Fruit fly (Drosophila melanogaster) whole organism, embryonic: ENCODE data around the gene CG5157.

Experiments
- Asciz ChIP-seq: fragments of 200-800 bp; sonication (Bioruptor generic); optimal IDR thresholded peaks from 2 replicates; lab custom pipeline; 2017; ENCODE audit warnings: missing biosample characterization, mild to moderate bottlenecking, missing genetic modification characterization, missing genetic modification reagents
- Atf-2 ChIP-seq: fragments of 200-800 bp; sonication (Bioruptor generic); optimal IDR thresholded peaks from 2 replicates; lab custom pipeline; 2016; ENCODE audit warnings: missing biosample characterization, missing genetic modification characterization
- CG10147 ChIP-seq: fragments of 200-800 bp; sonication (Bioruptor generic); optimal IDR thresholded peaks from 2 replicates; lab custom pipeline; 2019; ENCODE audit warnings: missing biosample characterization, mild to moderate bottlenecking, missing genetic modification characterization, moderate library complexity
- CG11456 ChIP-seq: fragments of 200-800 bp; sonication (Bioruptor generic); IDR thresholded peaks from 3 replicates; pipeline ENCODE4 v1.3.6; 2022; ENCODE audit warnings: missing biosample characterization, missing genetic modification characterization
- CG11504 ChIP-seq: fragments of 200-800 bp; sonication (Bioruptor generic); optimal IDR thresholded peaks from 3 replicates; lab custom pipeline; 2019; ENCODE audit warnings: missing biosample characterization, mild to moderate bottlenecking, missing genetic modification characterization, moderate library complexity
- CG1233 ChIP-seq: fragments of 200-800 bp; sonication (Bioruptor generic); optimal IDR thresholded peaks from 4 replicates; lab custom pipeline; 2018; ENCODE audit warnings: missing biosample characterization, mild to moderate bottlenecking, missing genetic modification characterization
- CG12391 ChIP-seq: fragments of 200-800 bp; sonication (Bioruptor generic); optimal IDR thresholded peaks from 3 replicates; lab custom pipeline; 2018; ENCODE audit warnings: missing biosample characterization, mild to moderate bottlenecking, missing genetic modification characterization, moderate library complexity
- CG17802 ChIP-seq: fragments of 200-800 bp; sonication (Bioruptor generic); optimal IDR thresholded peaks from 2 replicates; lab custom pipeline; 2018; ENCODE audit warnings: missing biosample characterization, mild to moderate bottlenecking, missing genetic modification characterization, moderate library complexity
- CG18599 ChIP-seq: fragments of 200-800 bp; sonication (Bioruptor generic); optimal IDR thresholded peaks from 3 replicates; lab custom pipeline; 2017; ENCODE audit warnings: missing biosample characterization, missing genetic modification characterization, mild to moderate bottlenecking, moderate library complexity, missing genetic modification reagents
- CG30403 ChIP-seq: fragments of 200-800 bp; sonication (Bioruptor generic); optimal IDR thresholded peaks from 3 replicates; lab custom pipeline; 2016; ENCODE audit warnings: missing biosample characterization, missing genetic modification characterization
- CG34376 ChIP-seq: fragments of 200-800 bp; sonication (Bioruptor generic); optimal IDR thresholded peaks from 2 replicates; lab custom pipeline; 2018; ENCODE audit warnings: missing biosample characterization, mild to moderate bottlenecking, missing genetic modification characterization
- CG4730 ChIP-seq: fragments of 200-800 bp; sonication (Bioruptor generic); IDR thresholded peaks from 2 replicates; pipeline ENCODE4 v1.3.6; 2022; ENCODE audit warnings: missing biosample characterization, missing genetic modification characterization
- CG7357 ChIP-seq: fragments of 200-800 bp; sonication (Bioruptor generic); IDR thresholded peaks from 3 replicates; pipeline ENCODE4 v1.3.6; 2022; ENCODE audit warnings: missing biosample characterization, missing genetic modification characterization
- CG7372 ChIP-seq: fragments of 200-800 bp; sonication (Bioruptor generic); IDR thresholded peaks from 2 replicates; pipeline ENCODE4 v1.3.6; 2022; ENCODE audit warnings: missing biosample characterization, missing genetic modification characterization
- CG7556 ChIP-seq: fragments of 200-800 bp; sonication (Bioruptor generic); optimal IDR thresholded peaks from 2 replicates; lab custom pipeline; 2017; ENCODE audit warnings: missing biosample characterization, mild to moderate bottlenecking, missing genetic modification characterization
- CG8089 ChIP-seq: fragments of 200-800 bp; sonication (Bioruptor generic); optimal IDR thresholded peaks from 3 replicates; lab custom pipeline; 2016; ENCODE audit warnings: missing biosample characterization, missing genetic modification characterization
- CG9215 ChIP-seq: fragments of 200-800 bp; sonication (Bioruptor generic); IDR thresholded peaks from 2 replicates; pipeline ENCODE4 v1.3.6; 2022; ENCODE audit warnings: missing biosample characterization, missing genetic modification characterization
- CG9609 ChIP-seq: fragments of 200-800 bp; sonication (Bioruptor generic); optimal IDR thresholded peaks from 3 replicates; lab custom pipeline; 2016; ENCODE audit warnings: missing biosample characterization, missing genetic modification characterization
- D ChIP-seq, 2 experiments: fragments of 200-800 bp in 1 of 2; fragments of >200 bp in 1 of 2; sonication (Bioruptor generic) in 1 of 2; optimal IDR thresholded peaks; 2 replicates in 1 of 2; 3 replicates in 1 of 2; lab custom pipeline; 2017; ENCODE audit warnings: mild to moderate bottlenecking in 1 of 2, missing biosample characterization in 1 of 2, missing genetic modification characterization in 1 of 2, missing genetic modification reagents in 1 of 2
- Ets97D ChIP-seq: fragments of 200-800 bp; sonication (Bioruptor generic); optimal IDR thresholded peaks from 3 replicates; lab custom pipeline; 2016; ENCODE audit warnings: missing biosample characterization, missing genetic modification characterization
- HLH54F ChIP-seq: fragments of 200-800 bp; sonication (Bioruptor generic); optimal IDR thresholded peaks from 3 replicates; lab custom pipeline; 2016; ENCODE audit warnings: missing biosample characterization, missing genetic modification characterization
- MESR4 ChIP-seq: fragments of 200-800 bp; sonication (Bioruptor generic); optimal IDR thresholded peaks from 2 replicates; lab custom pipeline; 2018; ENCODE audit warnings: missing biosample characterization, mild to moderate bottlenecking, missing genetic modification characterization, moderate library complexity
- NC2β ChIP-seq: fragments of 200-800 bp; sonication (Bioruptor generic); optimal IDR thresholded peaks from 2 replicates; lab custom pipeline; 2016; ENCODE audit warnings: missing biosample characterization, missing genetic modification characterization
- Six4 ChIP-seq: fragments of 200-800 bp; sonication (Bioruptor generic); optimal IDR thresholded peaks from 2 replicates; lab custom pipeline; 2016; ENCODE audit warnings: missing biosample characterization, missing genetic modification characterization
- Usf ChIP-seq: fragments of 200-800 bp; sonication (Bioruptor generic); optimal IDR thresholded peaks from 2 replicates; lab custom pipeline; 2017; ENCODE audit warnings: missing genotype, missing biosample characterization, missing genetic modification characterization
- Xrp1 ChIP-seq: fragments of 200-800 bp; sonication (Bioruptor generic); IDR thresholded peaks from 2 replicates; pipeline ENCODE4 v1.3.6; 2022; ENCODE audit warnings: missing biosample characterization, missing genetic modification characterization
- abd-A ChIP-seq: fragments of 200-800 bp; sonication (Bioruptor generic); optimal IDR thresholded peaks from 3 replicates; lab custom pipeline; 2019; ENCODE audit warnings: missing biosample characterization, mild to moderate bottlenecking, missing genetic modification characterization, moderate library complexity
- ac ChIP-seq: fragments of 200-800 bp; sonication (Bioruptor generic); optimal IDR thresholded peaks from 3 replicates; lab custom pipeline; 2017; ENCODE audit warnings: missing biosample characterization, mild to moderate bottlenecking, missing genetic modification characterization
- ara ChIP-seq: fragments of 200-800 bp; sonication (Bioruptor generic); IDR thresholded peaks from 2 replicates; pipeline ENCODE4 v1.3.6; 2022; ENCODE audit warnings: missing biosample characterization, missing genetic modification characterization
- bbx ChIP-seq: fragments of 200-800 bp; sonication (Bioruptor generic); IDR thresholded peaks from 2 replicates; pipeline ENCODE4 v1.3.6; 2022; ENCODE audit warnings: missing biosample characterization, missing genetic modification characterization; ENCODE audit not compliant: partially characterized antibody
- br ChIP-seq: fragments of >200 bp; optimal IDR thresholded peaks from 2 replicates; lab custom pipeline; 2017
- caup ChIP-seq: fragments of 200-800 bp; sonication (Bioruptor generic); optimal IDR thresholded peaks from 3 replicates; lab custom pipeline; 2017; ENCODE audit warnings: missing biosample characterization, mild to moderate bottlenecking, missing genetic modification characterization, moderate library complexity; ENCODE audit not compliant: severe bottlenecking
- chn ChIP-seq: fragments of 200-800 bp; sonication (Bioruptor generic); optimal IDR thresholded peaks from 2 replicates; lab custom pipeline; 2016; ENCODE audit warnings: missing biosample characterization, missing genetic modification characterization
- fru ChIP-seq: fragments of >200 bp; optimal IDR thresholded peaks from 2 replicates; lab custom pipeline; 2017
- gcm ChIP-seq: fragments of 200-800 bp; sonication (Bioruptor generic); optimal IDR thresholded peaks from 2 replicates; lab custom pipeline; 2019; ENCODE audit warnings: missing biosample characterization, mild to moderate bottlenecking, missing genetic modification characterization, moderate library complexity
- gsb-n ChIP-seq: fragments of 200-800 bp; sonication (Bioruptor generic); optimal IDR thresholded peaks from 3 replicates; lab custom pipeline; 2018; ENCODE audit warnings: missing biosample characterization, mild to moderate bottlenecking, missing genetic modification characterization
- ind ChIP-seq: fragments of 200-800 bp; sonication (Bioruptor generic); optimal IDR thresholded peaks from 3 replicates; lab custom pipeline; 2016; ENCODE audit warnings: missing biosample characterization, missing genetic modification characterization
- klu ChIP-seq: fragments of 200-800 bp; sonication (Bioruptor generic); IDR thresholded peaks from 2 replicates; pipeline ENCODE4 v1.3.6; 2022; ENCODE audit warnings: missing biosample characterization, missing genetic modification characterization
- pan ChIP-seq, 4 experiments: fragments of >200 bp in 3 of 4; fragments of 200-800 bp in 1 of 4; sonication (Bioruptor generic) in 1 of 4; optimal IDR thresholded peaks in 3 of 4; IDR thresholded peaks in 1 of 4; 2 replicates each; pipeline versions ENCODE4 v1.3.6 to Lab custom; 2017 to 2022; ENCODE audit warnings: missing biosample characterization in 2 of 4, missing genetic modification characterization in 2 of 4, mixed read lengths in 1 of 4
- pfk ChIP-seq: fragments of 200-800 bp; sonication (Bioruptor generic); optimal IDR thresholded peaks from 2 replicates; lab custom pipeline; 2018; ENCODE audit warnings: missing biosample characterization, mild to moderate bottlenecking, missing genetic modification characterization, moderate library complexity
- pnt ChIP-seq: fragments of 200-800 bp; sonication (Bioruptor generic); optimal IDR thresholded peaks from 3 replicates; lab custom pipeline; 2016; ENCODE audit warnings: missing biosample characterization, missing genetic modification characterization
- ranshi ChIP-seq: fragments of 200-800 bp; sonication (Bioruptor generic); IDR thresholded peaks from 2 replicates; pipeline ENCODE4 v1.3.6; 2022; ENCODE audit warnings: missing biosample characterization, missing genetic modification characterization
- rib ChIP-seq: fragments of 200-800 bp; sonication (Bioruptor generic); IDR thresholded peaks from 2 replicates; pipeline ENCODE4 v1.3.6; 2022; ENCODE audit warnings: missing biosample characterization, missing genetic modification characterization
- row ChIP-seq: fragments of 200-800 bp; sonication (Bioruptor generic); IDR thresholded peaks from 3 replicates; pipeline ENCODE4 v1.3.6; 2022; ENCODE audit warnings: missing biosample characterization, missing genetic modification characterization
- shn ChIP-seq: fragments of 200-800 bp; sonication (Bioruptor generic); optimal IDR thresholded peaks from 3 replicates; lab custom pipeline; 2016; ENCODE audit warnings: missing biosample characterization, missing genetic modification characterization
- sima ChIP-seq: fragments of 200-800 bp; sonication (Bioruptor generic); optimal IDR thresholded peaks from 2 replicates; lab custom pipeline; 2016; ENCODE audit warnings: missing biosample characterization, missing genetic modification characterization
- stwl ChIP-seq: fragments of 200-800 bp; sonication (Bioruptor generic); optimal IDR thresholded peaks from 3 replicates; lab custom pipeline; 2018; ENCODE audit warnings: missing biosample characterization, mild to moderate bottlenecking, missing genetic modification characterization, moderate library complexity
- sug ChIP-seq: fragments of 200-800 bp; optimal IDR thresholded peaks from 2 replicates; lab custom pipeline; 2019; ENCODE audit warnings: missing biosample characterization, mild to moderate bottlenecking, missing genetic modification characterization, moderate library complexity
- unpg ChIP-seq: fragments of 200-800 bp; sonication (Bioruptor generic); optimal IDR thresholded peaks from 3 replicates; lab custom pipeline; 2018; ENCODE audit warnings: missing biosample characterization, mild to moderate bottlenecking, missing genetic modification characterization, moderate library complexity
- zen2 ChIP-seq: fragments of 200-800 bp; sonication (Bioruptor generic); IDR thresholded peaks from 3 replicates; pipeline ENCODE4 v1.3.6; 2022; ENCODE audit warnings: missing biosample characterization, missing genetic modification characterization; ENCODE audit not compliant: partially characterized antibody

The CG5157 gene

DNA sequence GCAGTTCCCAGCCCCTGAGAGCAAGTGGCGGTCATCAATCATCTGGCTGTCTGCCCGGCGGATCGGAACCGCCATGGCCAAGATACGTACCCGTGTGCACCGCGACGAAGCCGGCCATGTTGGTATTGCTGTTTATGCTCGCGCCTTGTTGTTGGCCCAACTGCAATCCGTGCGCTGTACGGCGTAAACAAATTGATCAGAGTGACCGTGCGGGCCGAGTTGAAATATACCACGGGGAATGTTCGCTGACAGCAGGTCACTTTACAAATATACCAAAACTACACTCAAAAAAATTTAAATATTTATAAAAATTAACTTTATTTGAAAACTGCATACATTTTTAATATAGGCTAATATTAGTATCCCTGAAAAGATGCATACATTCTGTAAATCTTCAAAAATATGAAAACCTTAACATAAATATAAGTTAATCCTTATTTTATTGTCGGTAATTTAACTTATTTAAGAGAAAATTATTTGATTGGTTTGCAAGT is 50.3 kb downstream of the CG5157 start, which contains the start of gene Tasp1 (continued):
- TF ChIP-seq gsb-n (tag; lab: Kevin White, UChicago) (no peak), CG7372 (GFP tag; lab: Robert Waterston, UW) (peak; percentile 43; the same call in 1 of the 2 replicates), CG10147 (GFP tag; lab: Kevin White, UChicago) (no peak), CG1233 (peak; percentile 48), CG30403 (GFP tag; lab: Kevin White, UChicago) (peak; percentile 63), fru (lab: Kevin White, UChicago) (no peak), br (lab: Kevin White, UChicago) (no peak), Asciz (no peak), abd-A (tag; lab: Kevin White, UChicago) (no peak), CG9609 (GFP tag; lab: Kevin White, UChicago) (no peak), bbx (GFP tag; lab: Robert Waterston, UW) (peak; percentile 24; the same call in 1 of the 2 replicates), shn (GFP tag; lab: Kevin White, UChicago) (no peak), CG11504 (tag; lab: Kevin White, UChicago) (no peak), MESR4 (peak; percentile 82), sug (tag; lab: Kevin White, UChicago) (peak; percentile 47), CG7357 (GFP tag; lab: Robert Waterston, UW) (0 out of 3 replicates have a peak, but pooled peaks have one; percentile 35), CG4730 (peak; percentile 61; the same call in 1 of the 2 replicates), sima (no peak), Xrp1 (peak; percentile 79), klu (GFP tag; lab: Robert Waterston, UW) (no peak), CG18599 (GFP tag; lab: Kevin White, UChicago) (peak; percentile 54), Usf (GFP tag; lab: Kevin White, UChicago) (no peak), ara (GFP tag; lab: Robert Waterston, UW) (0 out of 2 replicates have a peak, but pooled peaks have one; percentile 12), row (GFP tag; lab: Robert Waterston, UW) (peak; percentile 85), zen2 (GFP tag; lab: Robert Waterston, UW) (no peak), rib (GFP tag; lab: Robert Waterston, UW) (peak; percentile 39; the same call in 1 of the 2 replicates), HLH54F (no peak), Six4 (GFP tag; lab: Kevin White, UChicago) (peak; percentile 41), Ets97D (GFP tag; lab: Kevin White, UChicago) (no peak), ind (GFP tag; lab: Kevin White, UChicago) (peak; percentile 36), stwl (tag; lab: Kevin White, UChicago) (peak; percentile 47), ac (GFP tag; lab: Kevin White, UChicago) (no peak), NC2β (GFP tag; lab: Kevin White, UChicago) (no peak), gcm (GFP tag; lab: Kevin White, UChicago) (no peak), unpg (GFP tag; lab: Kevin White, UChicago) (peak; percentile 69), CG34376 (GFP tag; lab: Kevin White, UChicago) (no peak), pnt (GFP tag; lab: Kevin White, UChicago) (no peak), chn (GFP tag; lab: Kevin White, UChicago) (peak; percentile 40), CG17802 (tag; lab: Kevin White, UChicago) (no peak), pfk (GFP tag; lab: Kevin White, UChicago) (no peak), CG11456 (GFP tag; lab: Robert Waterston, UW) (no peak), D (optimal IDR thresholded peaks at IDR 0.05; lab: Kevin White, UChicago) (no peak), D (GFP tag; optimal IDR thresholded peaks at IDR 0.05; lab: Kevin White, UChicago) (no peak), CG12391 (tag; lab: Kevin White, UChicago) (peak; percentile 81), ranshi (GFP tag; lab: Robert Waterston, UW) (0 out of 2 replicates have a peak, but pooled peaks have one; percentile 64), CG7556 (GFP tag; lab: Kevin White, UChicago) (no peak), CG8089 (GFP tag; lab: Kevin White, UChicago) (no peak), Atf-2 (no peak), caup (GFP tag; lab: Kevin White, UChicago) (peak; percentile 48), CG9215 (GFP tag; lab: Robert Waterston, UW) (no peak), pan (optimal IDR thresholded peaks at IDR 0.05; lab: Kevin White, UChicago) (no peak), pan (GFP tag; optimal IDR thresholded peaks at IDR 0.05 in 1 of 2, IDR thresholded peaks at IDR 0.05 in 1 of 2) (peak in 1 of 2 experiments; percentile 87)
